Worm (Caenorhabditis elegans) whole organism, young adult: ENCODE measurements around the gene F35B3.4.

Experiments
- atf-7 ChIP-seq: sonication (generic microtip); optimal IDR thresholded peaks from 2 replicates; lab custom pipeline; 2017; ENCODE audit warnings: mild to moderate bottlenecking, missing genetic modification characterization, missing compliant biosample characterization
- dox-1 ChIP-seq: fragments of 200-800 bp; sonication (Bioruptor generic); IDR thresholded peaks from 2 replicates; pipeline ENCODE4 v1.3.6; 2022; ENCODE audit warnings: missing genetic modification reagents, missing genetic modification characterization, missing compliant biosample characterization
- efl-1 ChIP-seq: fragments of 150-350 bp; optimal IDR thresholded peaks from 2 replicates; lab custom pipeline; 2014; ENCODE audit warnings: missing biosample characterization, missing genetic modification reagents, missing genetic modification characterization
- him-1 ChIP-seq: sonication (generic microtip); optimal IDR thresholded peaks from 2 replicates; lab custom pipeline; 2016; ENCODE audit warnings: missing genotype, missing genetic modification reagents, missing genetic modification characterization, missing compliant biosample characterization
- let-607 ChIP-seq, 2 experiments: fragments of 200-800 bp in 1 of 2; sonication (Bioruptor generic) in 1 of 2; sonication (generic microtip) in 1 of 2; optimal IDR thresholded peaks; 2 replicates each; lab custom pipeline; 2016 to 2018; ENCODE audit warnings: mild to moderate bottlenecking in 2 of 2, missing compliant biosample characterization in 2 of 2, missing genetic modification characterization in 2 of 2, moderate library complexity in 2 of 2, missing genotype in 1 of 2
- nhr-90 ChIP-seq: sonication (generic microtip); optimal IDR thresholded peaks from 2 replicates; lab custom pipeline; 2016; ENCODE audit warnings: missing genotype, mild to moderate bottlenecking, missing genetic modification characterization, missing compliant biosample characterization
- rpc-1 ChIP-seq, 2 experiments: fragments of 150-350 bp in 1 of 2; sonication (generic microtip) in 1 of 2; optimal IDR thresholded peaks; 2 replicates each; lab custom pipeline; 2014 to 2018; ENCODE audit warnings: missing biosample characterization in 1 of 2, missing genetic modification characterization in 1 of 2, missing genetic modification reagents in 1 of 2, missing genotype in 1 of 2
- sea-2 ChIP-seq: fragments of 200-800 bp; sonication (Bioruptor generic); IDR thresholded peaks from 2 replicates; pipeline ENCODE4 v1.3.6; 2022; ENCODE audit warnings: missing genetic modification characterization, missing compliant biosample characterization
- snpc-4 ChIP-seq, 5 experiments: fragments of 150-350 bp in 1 of 5; sonication (generic microtip) in 4 of 5; optimal IDR thresholded peaks; 2 replicates each; lab custom pipeline; 2014 to 2018; ENCODE audit warnings: missing genetic modification characterization in 5 of 5, missing biosample characterization in 3 of 5, antibody characterized with exemption in 2 of 5, mild to moderate bottlenecking in 2 of 5, missing compliant biosample characterization in 2 of 5, missing genotype in 2 of 5, moderate library complexity in 2 of 5, missing genetic modification reagents in 1 of 5
- unc-62 ChIP-seq: fragments of 150-350 bp; optimal IDR thresholded peaks from 2 replicates; lab custom pipeline; 2014; ENCODE audit warnings: missing biosample characterization, missing genetic modification reagents, missing genetic modification characterization
- ztf-22 ChIP-seq: fragments of 200-800 bp; sonication (Bioruptor generic); optimal IDR thresholded peaks from 2 replicates; lab custom pipeline; 2018; ENCODE audit warnings: mild to moderate bottlenecking, missing genetic modification characterization, moderate library complexity, missing compliant biosample characterization
- ztf-3 ChIP-seq: fragments of 200-800 bp; sonication (Bioruptor generic); optimal IDR thresholded peaks from 2 replicates; lab custom pipeline; 2018; ENCODE audit warnings: mild to moderate bottlenecking, missing genetic modification characterization, missing compliant biosample characterization

DNA sequence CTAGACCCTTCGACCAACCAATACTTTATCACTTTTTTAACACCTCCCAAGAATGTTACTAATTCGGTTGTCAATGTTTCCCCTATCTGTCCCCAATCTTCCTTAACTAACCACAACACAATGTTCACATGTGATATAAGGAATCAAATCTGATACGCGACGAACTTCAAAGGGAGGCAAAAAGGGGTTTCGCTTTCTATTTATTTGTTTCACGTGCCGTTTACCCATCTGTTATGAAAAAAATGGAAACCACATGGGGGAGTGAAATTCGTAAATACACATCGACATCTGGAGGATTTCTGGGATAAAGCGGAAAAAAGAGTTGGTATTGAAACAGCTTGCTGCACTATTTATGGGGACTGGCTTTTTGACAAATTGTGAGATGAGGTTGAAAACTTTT lies 41.4 kb upstream of the F35B3.4 start:
- TF ChIP-seq sea-2 (GFP tag; lab: Robert Waterston, UW) (no peak), atf-7 (tag; lab: Kevin White, UChicago) (no peak), ztf-22 (GFP tag; lab: Kevin White, UChicago) (no peak), dox-1 (GFP tag; lab: Robert Waterston, UW) (no peak), efl-1 (GFP tag; lab: Kevin White, UChicago) (no peak), ztf-3 (GFP tag; lab: Kevin White, UChicago) (no peak), let-607 (tag; optimal IDR thresholded peaks at IDR 0.05; lab: Kevin White, UChicago) (no peak), nhr-90 (tag; lab: Kevin White, UChicago) (no peak), him-1 (tag; lab: Kevin White, UChicago) (no peak), unc-62 (GFP tag; lab: Kevin White, UChicago) (no peak), snpc-4 (GFP tag; optimal IDR thresholded peaks at IDR 0.05; lab: Kevin White, UChicago) (no peak), snpc-4 (tag; optimal IDR thresholded peaks at IDR 0.05; lab: Kevin White, UChicago) (no peak), rpc-1 (optimal IDR thresholded peaks at IDR 0.05; lab: Kevin White, UChicago) (no peak), rpc-1 (tag; optimal IDR thresholded peaks at IDR 0.05; lab: Kevin White, UChicago) (no peak)
